Fruit fly (Drosophila melanogaster): ENCODE data around the gene Tim8.

- TF ChIP-seq foxo (GFP tag; optimal IDR thresholded peaks at IDR 0.05) (no peak), Rel (GFP tag; optimal IDR thresholded peaks at IDR 0.05) (no peak), Rel (tag; optimal IDR thresholded peaks at IDR 0.05) (no peak), usp (GFP tag; optimal IDR thresholded peaks at IDR 0.05) (no peak), lola (GFP tag; optimal IDR thresholded peaks at IDR 0.05) (no peak), HLH106 (tag; optimal IDR thresholded peaks at IDR 0.05) (no peak), GATAd (GFP tag; optimal IDR thresholded peaks at IDR 0.05) (no peak), Myc (optimal IDR thresholded peaks at IDR 0.05) (no peak), N (GFP tag; optimal IDR thresholded peaks at IDR 0.05) (no peak)
Observed at dm6 chrX:11379747-11380146, 11.5 kb downstream of the Tim8 start.

All from whole organism, wandering third instar larva.